Worm (Caenorhabditis elegans) whole organism, L4 larva: ENCODE measurements around the gene K07E1.1.

Source experiments
- aly-2 ChIP-seq: sonication (generic microtip); optimal IDR thresholded peaks from 2 replicates; lab custom pipeline; 2018; ENCODE audit warnings: missing biosample characterization, missing genetic modification characterization
- ces-1 ChIP-seq: fragments of 150-350 bp; sonication (generic microtip); optimal IDR thresholded peaks from 4 replicates; lab custom pipeline; 2014; ENCODE audit warnings: missing biosample characterization, missing genetic modification reagents, missing genetic modification characterization
- ctbp-1 ChIP-seq: fragments of 200-800 bp; sonication (Bioruptor generic); IDR thresholded peaks from 2 replicates; pipeline ENCODE4 v1.3.6; 2022; ENCODE audit warnings: missing genetic modification reagents, missing genetic modification characterization, missing compliant biosample characterization
- egl-43 ChIP-seq: fragments of 200-800 bp; sonication (Bioruptor generic); IDR thresholded peaks from 2 replicates; pipeline ENCODE4 v1.3.6; 2022; ENCODE audit warnings: missing genetic modification reagents, missing genetic modification characterization, missing compliant biosample characterization
- lir-3 ChIP-seq: sonication (generic microtip); optimal IDR thresholded peaks from 2 replicates; lab custom pipeline; 2016; ENCODE audit warnings: mild to moderate bottlenecking, missing genetic modification characterization, missing compliant biosample characterization
- nhr-41 ChIP-seq: fragments of 200-800 bp; sonication (Bioruptor generic); IDR thresholded peaks from 2 replicates; pipeline ENCODE4 v1.3.6; 2022; ENCODE audit warnings: missing genetic modification reagents, missing genetic modification characterization, missing compliant biosample characterization
- nhr-6 ChIP-seq: fragments of 150-350 bp; optimal IDR thresholded peaks from 2 replicates; lab custom pipeline; 2014; ENCODE audit warnings: missing biosample characterization, missing genetic modification characterization
- skn-1 ChIP-seq: fragments of 150-350 bp; optimal IDR thresholded peaks from 2 replicates; lab custom pipeline; 2014; ENCODE audit warnings: missing biosample characterization, missing genetic modification characterization
- snpc-4 ChIP-seq: fragments of 150-350 bp; optimal IDR thresholded peaks from 2 replicates; lab custom pipeline; 2014; ENCODE audit warnings: missing biosample characterization, missing genetic modification characterization
- unc-62 ChIP-seq, 3 experiments: fragments of 150-350 bp in 1 of 3; sonication (generic microtip); optimal IDR thresholded peaks in 2 of 3; peaks in 1 of 3; 1 replicate in 1 of 3; 2 replicates in 2 of 3; lab custom pipeline; 2014 to 2017; ENCODE audit warnings: missing biosample characterization in 3 of 3, missing genetic modification characterization in 3 of 3, missing genetic modification reagents in 3 of 3, missing genotype in 1 of 3
- zag-1 ChIP-seq: fragments of 150-350 bp; optimal IDR thresholded peaks from 2 replicates; lab custom pipeline; 2014; ENCODE audit warnings: missing biosample characterization, missing genetic modification characterization
- ztf-7 ChIP-seq: fragments of 150-350 bp; optimal IDR thresholded peaks from 2 replicates; lab custom pipeline; 2014; ENCODE audit warnings: missing biosample characterization, missing genetic modification characterization

- no peak for TF ChIP-seq snpc-4 (tag; lab: Kevin White, UChicago)
- TF ChIP-seq ztf-7 (tag; lab: Kevin White, UChicago): no peak
- TF ChIP-seq egl-43 (GFP tag; lab: Robert Waterston, UW): no peak
- no peak for TF ChIP-seq ces-1 (GFP tag; lab: Kevin White, UChicago)
- TF ChIP-seq lir-3: no peak
- no peak for TF ChIP-seq skn-1 (tag; lab: Kevin White, UChicago)
- TF ChIP-seq nhr-41 (GFP tag; lab: Robert Waterston, UW): no peak
- TF ChIP-seq unc-62 (GFP tag; optimal IDR thresholded peaks at IDR 0.05 in 1 of 2; lab: Kevin White, UChicago): peak in 1 of 2 experiments; percentile 30
- no peak for TF ChIP-seq unc-62 (tag; optimal IDR thresholded peaks at IDR 0.05; lab: Kevin White, UChicago)
- TF ChIP-seq zag-1 (tag; lab: Kevin White, UChicago): no peak
- TF ChIP-seq ctbp-1: no peak
- TF ChIP-seq aly-2 (tag; lab: Kevin White, UChicago): no peak
- no peak for TF ChIP-seq nhr-6
These were observed 2.5 kb upstream of the K07E1.1 start for ce11 chrII:4548408-4548807.
